Fruit fly (Drosophila melanogaster) whole organism, embryonic: ENCODE results near the gene Gbeta76C.

ENCODE experiments used
- Asciz ChIP-seq: fragments of 200-800 bp; sonication (Bioruptor generic); optimal IDR thresholded peaks from 2 replicates; lab custom pipeline; 2017; ENCODE audit warnings: missing biosample characterization, mild to moderate bottlenecking, missing genetic modification characterization, missing genetic modification reagents
- Awh ChIP-seq: fragments of 200-800 bp; sonication (Bioruptor generic); IDR thresholded peaks from 2 replicates; pipeline ENCODE4, ENCODE4 v1.3.6; 2022; ENCODE audit warnings: missing biosample characterization, missing genetic modification characterization
- CG10979 ChIP-seq: fragments of 200-800 bp; sonication (Bioruptor generic); optimal IDR thresholded peaks from 2 replicates; lab custom pipeline; 2018; ENCODE audit warnings: missing biosample characterization, mild to moderate bottlenecking, missing genetic modification characterization, moderate library complexity
- CG11696 ChIP-seq: fragments of 200-800 bp; sonication (Bioruptor generic); IDR thresholded peaks from 2 replicates; pipeline ENCODE4 v1.3.6; 2022; ENCODE audit warnings: missing biosample characterization, missing genetic modification characterization
- CG14441 ChIP-seq: fragments of 200-800 bp; sonication (Bioruptor generic); IDR thresholded peaks from 2 replicates; pipeline ENCODE4 v1.3.6; 2022; ENCODE audit warnings: missing biosample characterization, missing genetic modification characterization
- CG15073 ChIP-seq: fragments of 200-800 bp; sonication (Bioruptor generic); optimal IDR thresholded peaks from 2 replicates; lab custom pipeline; 2016; ENCODE audit warnings: missing biosample characterization, missing genetic modification characterization
- CG15601 ChIP-seq: fragments of 200-800 bp; sonication (Bioruptor generic); optimal IDR thresholded peaks from 3 replicates; lab custom pipeline; 2019; ENCODE audit warnings: missing biosample characterization, mild to moderate bottlenecking, missing genetic modification characterization, moderate library complexity
- CG1602 ChIP-seq: fragments of 200-800 bp; sonication (Bioruptor generic); optimal IDR thresholded peaks from 3 replicates; lab custom pipeline; 2016; ENCODE audit warnings: missing biosample characterization, missing genetic modification characterization
- CG17359 ChIP-seq: fragments of 200-800 bp; sonication (Bioruptor generic); optimal IDR thresholded peaks from 3 replicates; lab custom pipeline; 2018; ENCODE audit warnings: missing biosample characterization, mild to moderate bottlenecking, missing genetic modification characterization, moderate library complexity
- CG17385 ChIP-seq: fragments of 200-800 bp; sonication (Bioruptor generic); optimal IDR thresholded peaks from 3 replicates; lab custom pipeline; 2018; ENCODE audit warnings: missing biosample characterization, mild to moderate bottlenecking, missing genetic modification characterization
- CG17912 ChIP-seq: fragments of 200-800 bp; sonication (Bioruptor generic); optimal IDR thresholded peaks from 2 replicates; lab custom pipeline; 2018; ENCODE audit warnings: missing biosample characterization, mild to moderate bottlenecking, missing genetic modification characterization
- CG5180 ChIP-seq: fragments of 200-800 bp; sonication (Bioruptor generic); optimal IDR thresholded peaks from 3 replicates; lab custom pipeline; 2017; ENCODE audit warnings: missing biosample characterization, missing genetic modification characterization, mild to moderate bottlenecking, moderate library complexity, missing genetic modification reagents
- CG7372 ChIP-seq: fragments of 200-800 bp; sonication (Bioruptor generic); IDR thresholded peaks from 2 replicates; pipeline ENCODE4 v1.3.6; 2022; ENCODE audit warnings: missing biosample characterization, missing genetic modification characterization
- CG9215 ChIP-seq: fragments of 200-800 bp; sonication (Bioruptor generic); IDR thresholded peaks from 2 replicates; pipeline ENCODE4 v1.3.6; 2022; ENCODE audit warnings: missing biosample characterization, missing genetic modification characterization
- CG9817 ChIP-seq: fragments of 200-800 bp; sonication (Bioruptor generic); optimal IDR thresholded peaks from 2 replicates; lab custom pipeline; 2018; ENCODE audit warnings: missing biosample characterization, mild to moderate bottlenecking, missing genetic modification characterization, moderate library complexity
- Dek ChIP-seq: fragments of 200-800 bp; sonication (Bioruptor generic); optimal IDR thresholded peaks from 3 replicates; lab custom pipeline; 2019; ENCODE audit warnings: missing biosample characterization, mild to moderate bottlenecking, missing genetic modification characterization, moderate library complexity
- Dp ChIP-seq: fragments of 200-800 bp; sonication (Bioruptor generic); optimal IDR thresholded peaks from 2 replicates; lab custom pipeline; 2018; ENCODE audit warnings: missing biosample characterization, mild to moderate bottlenecking, missing genetic modification characterization, moderate library complexity
- Fer2 ChIP-seq: fragments of 200-800 bp; sonication (Bioruptor generic); optimal IDR thresholded peaks from 2 replicates; lab custom pipeline; 2018; ENCODE audit warnings: missing biosample characterization, mild to moderate bottlenecking, missing genetic modification characterization, moderate library complexity
- Pdp1 ChIP-seq, 2 experiments: fragments of 200-800 bp; sonication (Bioruptor generic); optimal IDR thresholded peaks; 3 replicates each; lab custom pipeline; 2016; ENCODE audit warnings: missing biosample characterization in 2 of 2, missing genetic modification characterization in 2 of 2, mild to moderate bottlenecking in 1 of 2, moderate library complexity in 1 of 2
- Ptx1 ChIP-seq: fragments of 200-800 bp; sonication (Bioruptor generic); IDR thresholded peaks from 2 replicates; pipeline ENCODE4 v1.3.6; 2022; ENCODE audit warnings: missing biosample characterization, missing genetic modification characterization
- Taf1 ChIP-seq: fragments of 200-800 bp; sonication (Bioruptor generic); IDR thresholded peaks from 2 replicates; pipeline ENCODE4 v1.3.6; 2022; ENCODE audit warnings: missing biosample characterization, missing genetic modification characterization
- abd-A ChIP-seq: fragments of 200-800 bp; sonication (Bioruptor generic); optimal IDR thresholded peaks from 3 replicates; lab custom pipeline; 2019; ENCODE audit warnings: missing biosample characterization, mild to moderate bottlenecking, missing genetic modification characterization, moderate library complexity
- chinmo ChIP-seq: fragments of 200-800 bp; sonication (Bioruptor generic); IDR thresholded peaks from 4 replicates; pipeline ENCODE4 v1.3.6; 2022; ENCODE audit warnings: missing biosample characterization, missing genetic modification characterization; ENCODE audit not compliant: partially characterized antibody
- chm ChIP-seq: fragments of 200-800 bp; sonication (Bioruptor generic); IDR thresholded peaks from 2 replicates; pipeline ENCODE4 v1.3.6; 2022; ENCODE audit warnings: missing biosample characterization, missing genetic modification characterization
- crol ChIP-seq: fragments of 200-800 bp; sonication (Bioruptor generic); IDR thresholded peaks from 2 replicates; pipeline ENCODE4 v1.3.6; 2022; ENCODE audit warnings: missing biosample characterization, missing genetic modification characterization
- disco-r ChIP-seq: fragments of 200-800 bp; sonication (Bioruptor generic); optimal IDR thresholded peaks from 2 replicates; lab custom pipeline; 2016; ENCODE audit warnings: missing biosample characterization, missing genetic modification characterization
- en ChIP-seq: fragments of 200-800 bp; sonication (Bioruptor generic); optimal IDR thresholded peaks from 2 replicates; lab custom pipeline; 2016; ENCODE audit warnings: missing biosample characterization, missing genetic modification characterization
- kay ChIP-seq: fragments of 200-800 bp; sonication (Bioruptor generic); optimal IDR thresholded peaks from 2 replicates; lab custom pipeline; 2016; ENCODE audit warnings: missing biosample characterization, missing genetic modification characterization
- kni ChIP-seq: fragments of 200-800 bp; sonication (Bioruptor generic); optimal IDR thresholded peaks from 3 replicates; lab custom pipeline; 2017; ENCODE audit warnings: mild to moderate bottlenecking, missing biosample characterization, missing genetic modification reagents, missing genetic modification characterization
- oc ChIP-seq: fragments of 200-800 bp; sonication (Bioruptor generic); optimal IDR thresholded peaks from 2 replicates; lab custom pipeline; 2018; ENCODE audit warnings: missing biosample characterization, mild to moderate bottlenecking, missing genetic modification characterization, moderate library complexity
- pros ChIP-seq: fragments of 200-800 bp; sonication (Bioruptor generic); optimal IDR thresholded peaks from 3 replicates; lab custom pipeline; 2019; ENCODE audit warnings: missing biosample characterization, mild to moderate bottlenecking, missing genetic modification characterization, moderate library complexity
- sd ChIP-seq: fragments of 200-800 bp; sonication (Bioruptor generic); optimal IDR thresholded peaks from 3 replicates; lab custom pipeline; 2018; ENCODE audit warnings: missing biosample characterization, mild to moderate bottlenecking, missing genetic modification characterization, moderate library complexity
- sqz ChIP-seq: fragments of 200-800 bp; sonication (Bioruptor generic); optimal IDR thresholded peaks from 3 replicates; lab custom pipeline; 2018; ENCODE audit warnings: missing biosample characterization, mild to moderate bottlenecking, missing genetic modification characterization
- tio ChIP-seq: fragments of 200-800 bp; sonication (Bioruptor generic); optimal IDR thresholded peaks from 2 replicates; lab custom pipeline; 2017; ENCODE audit warnings: missing biosample characterization, missing genetic modification characterization, inconsistent platforms
- vfl ChIP-seq: fragments of 200-800 bp; sonication (Bioruptor generic); optimal IDR thresholded peaks from 2 replicates; lab custom pipeline; 2016; ENCODE audit warnings: missing biosample characterization, missing genetic modification characterization
- vvl ChIP-seq: fragments of 200-800 bp; sonication (Bioruptor generic); IDR thresholded peaks from 2 replicates; pipeline ENCODE4 v1.3.6; 2022; ENCODE audit warnings: missing biosample characterization, missing genetic modification characterization

The Gbeta76C gene

DNA sequence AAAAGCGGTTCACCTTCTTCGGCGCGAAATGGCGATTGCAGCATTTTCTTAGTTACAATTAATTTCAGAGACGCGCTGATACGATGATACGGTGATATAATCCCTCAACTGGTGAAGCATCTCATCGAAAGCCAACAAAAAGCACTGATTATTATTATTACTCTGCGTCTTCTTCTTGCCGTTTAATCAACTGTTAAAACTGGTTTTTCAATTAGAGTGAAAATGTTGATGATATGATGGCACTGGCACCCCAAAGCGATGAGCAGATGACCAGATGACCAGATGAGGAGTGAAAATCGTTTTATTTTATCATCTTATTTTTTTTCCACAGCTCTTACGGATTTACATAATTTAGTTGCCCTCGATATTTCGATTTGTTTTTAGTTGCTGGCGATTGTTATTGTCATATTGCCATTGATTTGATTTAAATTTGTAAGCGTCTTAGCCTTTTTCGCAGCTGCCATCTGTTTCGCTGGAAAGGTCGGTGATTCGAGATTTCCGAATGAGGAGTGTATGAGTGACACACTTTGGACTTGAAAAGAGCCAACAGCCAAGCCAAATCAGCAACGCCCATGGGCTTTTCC is 10.1 kb downstream of the Gbeta76C start:
- no peak for TF ChIP-seq Taf1 (GFP tag; lab: Robert Waterston, UW)
- no peak for TF ChIP-seq CG9817 (tag; lab: Kevin White, UChicago)
- peak; percentile 22 for TF ChIP-seq CG17385 (GFP tag; lab: Kevin White, UChicago)
- TF ChIP-seq sd (tag; lab: Kevin White, UChicago), result peak; percentile 10
- TF ChIP-seq disco-r (GFP tag; lab: Kevin White, UChicago), result no peak
- TF ChIP-seq kay (GFP tag; lab: Kevin White, UChicago), result no peak
- no peak for TF ChIP-seq CG11696 (GFP tag; lab: Robert Waterston, UW)
- no peak for TF ChIP-seq CG5180
- TF ChIP-seq Awh (GFP tag; lab: Robert Waterston, UW), result peak; percentile 96
- peak; percentile 49; the same call in 1 of the 2 replicates for TF ChIP-seq vvl (GFP tag; lab: Robert Waterston, UW)
- peak; percentile 53 for TF ChIP-seq oc
- no peak for TF ChIP-seq Asciz (GFP tag; lab: Kevin White, UChicago)
- TF ChIP-seq abd-A (tag; lab: Kevin White, UChicago), result peak; percentile 91
- no peak for TF ChIP-seq CG9215
- 0 out of 4 replicates have a peak, but pooled peaks have one; percentile 73 for TF ChIP-seq chinmo (GFP tag; lab: Robert Waterston, UW)
- peak; percentile 15 for TF ChIP-seq sqz
- no peak for TF ChIP-seq chm (GFP tag; lab: Robert Waterston, UW)
- 0 out of 2 replicates have a peak, but pooled peaks have one; percentile 3 for TF ChIP-seq CG7372 (GFP tag; lab: Robert Waterston, UW)
- peak; percentile 80 for TF ChIP-seq pros (GFP tag; lab: Kevin White, UChicago)
- TF ChIP-seq Pdp1 (GFP tag; optimal IDR thresholded peaks at IDR 0.05; lab: Kevin White, UChicago), result peak in 1 of 2 experiments; percentile 38
- TF ChIP-seq Dek (tag; lab: Kevin White, UChicago), result no peak
- TF ChIP-seq, all 482 proteins: peak for 11

DNA sequence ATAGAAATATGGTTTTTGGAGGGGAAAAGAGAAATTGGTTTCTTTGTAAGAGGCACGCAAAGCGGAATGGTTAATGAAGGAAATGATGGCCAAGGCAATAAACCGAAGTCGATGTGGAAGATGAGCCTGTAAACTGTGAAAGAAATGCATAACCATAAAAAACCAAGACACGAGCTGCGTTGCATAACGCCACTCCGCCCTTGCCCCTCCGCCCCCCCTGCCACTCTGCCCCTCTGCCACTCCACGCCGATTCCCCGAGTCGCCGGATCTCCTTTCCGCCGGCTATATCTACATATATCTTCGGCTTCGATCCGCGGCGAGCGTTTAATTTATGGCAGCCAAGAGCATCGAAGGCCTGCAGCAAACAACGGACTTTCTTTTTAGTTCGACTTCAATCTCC is 11.2 kb downstream of the Gbeta76C start:
- no peak for TF ChIP-seq Ptx1 (GFP tag; lab: Robert Waterston, UW)
- no peak for TF ChIP-seq CG15073 (GFP tag; lab: Kevin White, UChicago)
- TF ChIP-seq CG10979 (tag; lab: Kevin White, UChicago), result no peak
- no peak for TF ChIP-seq CG17359 (tag; lab: Kevin White, UChicago)
- TF ChIP-seq Fer2, result no peak
- no peak for TF ChIP-seq tio (GFP tag; lab: Kevin White, UChicago)
- peak; percentile 83 for TF ChIP-seq crol (GFP tag; lab: Robert Waterston, UW)
- TF ChIP-seq CG17912, result no peak
- TF ChIP-seq Awh (GFP tag; lab: Robert Waterston, UW), result peak; percentile 38; the same call in 1 of the 2 replicates
- TF ChIP-seq kni (GFP tag; lab: Kevin White, UChicago), result peak; percentile 48
- no peak for TF ChIP-seq CG14441
- TF ChIP-seq oc, result peak; percentile 83
- no peak for TF ChIP-seq en (GFP tag; lab: Kevin White, UChicago)
- no peak for TF ChIP-seq CG15601 (tag; lab: Kevin White, UChicago)
- TF ChIP-seq Dp, result no peak
- peak; percentile 73 for TF ChIP-seq pros (GFP tag; lab: Kevin White, UChicago)
- peak; percentile 51; the same call in 1 of the 2 replicates for TF ChIP-seq vvl (GFP tag; lab: Robert Waterston, UW)
- TF ChIP-seq vfl (GFP tag; lab: Kevin White, UChicago), result no peak
- TF ChIP-seq abd-A (tag; lab: Kevin White, UChicago), result peak; percentile 82
- TF ChIP-seq CG1602 (GFP tag; lab: Kevin White, UChicago), result no peak
- peak in 1 of 2 experiments; percentile 15 for TF ChIP-seq Pdp1 (GFP tag; optimal IDR thresholded peaks at IDR 0.05; lab: Kevin White, UChicago)
